Worm (Caenorhabditis elegans) whole organism, young adult: Measurements from ENCODE around the gene svh-2.

Experiments
- B0261.1 ChIP-seq: sonication (generic microtip); optimal IDR thresholded peaks from 2 replicates; lab custom pipeline; 2016; ENCODE audit warnings: mild to moderate bottlenecking, missing genetic modification characterization, moderate library complexity, missing compliant biosample characterization
- C17E4.6 ChIP-seq: fragments of 200-800 bp; sonication (Bioruptor generic); IDR thresholded peaks from 2 replicates; pipeline ENCODE4 v1.3.6; 2022; ENCODE audit warnings: missing genetic modification reagents, missing genetic modification characterization, missing compliant biosample characterization
- D2030.7 ChIP-seq: fragments of 200-800 bp; sonication (Bioruptor generic); IDR thresholded peaks from 2 replicates; pipeline ENCODE4 v1.3.6; 2022; ENCODE audit warnings: missing genetic modification reagents, missing genetic modification characterization, missing compliant biosample characterization
- F39B2.1 ChIP-seq: fragments of 200-800 bp; sonication (Bioruptor generic); IDR thresholded peaks from 2 replicates; pipeline ENCODE4 v1.3.6; 2022; ENCODE audit warnings: missing genetic modification reagents, missing genetic modification characterization, missing compliant biosample characterization
- F55B11.4 ChIP-seq: sonication (generic microtip); optimal IDR thresholded peaks from 2 replicates; lab custom pipeline; 2016; ENCODE audit warnings: missing compliant biosample characterization, missing genetic modification characterization, borderline replicate concordance; ENCODE audit not compliant: insufficient read depth
- K11D2.4 ChIP-seq: fragments of 200-800 bp; sonication (Bioruptor generic); IDR thresholded peaks from 2 replicates; pipeline ENCODE4 v1.3.6; 2022; ENCODE audit warnings: missing genetic modification reagents, missing genetic modification characterization, missing compliant biosample characterization
- T07F8.4 ChIP-seq: sonication (generic microtip); optimal IDR thresholded peaks from 2 replicates; lab custom pipeline; 2016; ENCODE audit warnings: mild to moderate bottlenecking, missing genetic modification characterization, moderate library complexity, missing compliant biosample characterization
- Y53F4B.3 ChIP-seq: fragments of 200-800 bp; sonication (Bioruptor generic); IDR thresholded peaks from 2 replicates; pipeline ENCODE4 v1.3.6; 2022; ENCODE audit warnings: missing genetic modification reagents, missing genetic modification characterization, missing compliant biosample characterization
- aptf-2 ChIP-seq: fragments of 200-800 bp; sonication (Bioruptor generic); conservative IDR thresholded peaks from 2 replicates; pipeline ENCODE4 v1.3.6; 2022; ENCODE audit warnings: missing genetic modification reagents, missing genetic modification characterization, missing compliant biosample characterization
- atf-7 ChIP-seq: sonication (generic microtip); optimal IDR thresholded peaks from 2 replicates; lab custom pipeline; 2017; ENCODE audit warnings: mild to moderate bottlenecking, missing genetic modification characterization, missing compliant biosample characterization
- bed-1 ChIP-seq: fragments of 200-800 bp; sonication (Bioruptor generic); IDR thresholded peaks from 2 replicates; pipeline ENCODE4 v1.3.6; 2022; ENCODE audit warnings: missing genetic modification reagents, missing genetic modification characterization, missing compliant biosample characterization
- cebp-2 ChIP-seq: fragments of 200-800 bp; sonication (Bioruptor generic); IDR thresholded peaks from 2 replicates; pipeline ENCODE4 v1.3.6; 2022; ENCODE audit warnings: missing genetic modification characterization, missing compliant biosample characterization
- ceh-100 ChIP-seq: fragments of 200-800 bp; sonication (Bioruptor generic); IDR thresholded peaks from 2 replicates; pipeline ENCODE4 v1.3.6; 2022; ENCODE audit warnings: missing genetic modification reagents, missing genetic modification characterization, missing compliant biosample characterization
- ceh-40 ChIP-seq: fragments of 200-800 bp; sonication (Bioruptor generic); IDR thresholded peaks from 2 replicates; pipeline ENCODE4 v1.3.6; 2022; ENCODE audit warnings: missing genetic modification characterization, missing compliant biosample characterization
- ceh-79 ChIP-seq: sonication (generic microtip); optimal IDR thresholded peaks from 2 replicates; lab custom pipeline; 2017; ENCODE audit warnings: mild to moderate bottlenecking, missing genetic modification characterization, missing compliant biosample characterization
- ets-4 ChIP-seq: fragments of 200-800 bp; sonication (Bioruptor generic); optimal IDR thresholded peaks from 2 replicates; lab custom pipeline; 2018; ENCODE audit warnings: mild to moderate bottlenecking, missing genetic modification characterization, missing compliant biosample characterization
- hlh-12 ChIP-seq: sonication (generic microtip); optimal IDR thresholded peaks from 2 replicates; lab custom pipeline; 2016; ENCODE audit warnings: missing genetic modification characterization, missing compliant biosample characterization
- hmg-1.2 ChIP-seq: fragments of 200-800 bp; sonication (Bioruptor generic); IDR thresholded peaks from 2 replicates; pipeline ENCODE4 v1.3.6; 2022; ENCODE audit warnings: missing genetic modification reagents, missing genetic modification characterization, missing compliant biosample characterization
- hsf-1 ChIP-seq: fragments of 200-800 bp; sonication (Bioruptor generic); IDR thresholded peaks from 2 replicates; pipeline ENCODE4 v1.3.6; 2022; ENCODE audit warnings: missing genetic modification reagents, missing genetic modification characterization, missing compliant biosample characterization
- let-526 ChIP-seq: fragments of 200-800 bp; sonication (Bioruptor generic); IDR thresholded peaks from 2 replicates; pipeline ENCODE4 v1.3.6; 2022; ENCODE audit warnings: missing genetic modification reagents, missing genetic modification characterization, missing compliant biosample characterization
- lin-26 ChIP-seq: fragments of 200-800 bp; sonication (Bioruptor generic); IDR thresholded peaks from 2 replicates; pipeline ENCODE4 v1.3.6; 2022; ENCODE audit warnings: missing genetic modification reagents, missing genetic modification characterization, missing compliant biosample characterization
- madf-10 ChIP-seq: sonication (generic microtip); optimal IDR thresholded peaks from 2 replicates; lab custom pipeline; 2016; ENCODE audit warnings: mild to moderate bottlenecking, missing genetic modification characterization, missing compliant biosample characterization
- nfya-2 ChIP-seq: fragments of 200-800 bp; sonication (Bioruptor generic); IDR thresholded peaks from 2 replicates; pipeline ENCODE4 v1.3.6; 2022; ENCODE audit warnings: missing genetic modification reagents, missing genetic modification characterization, missing compliant biosample characterization
- nhr-120 ChIP-seq: fragments of 200-800 bp; sonication (Bioruptor generic); IDR thresholded peaks from 2 replicates; pipeline ENCODE4 v1.3.6; 2022; ENCODE audit warnings: missing genetic modification characterization, missing compliant biosample characterization
- nhr-80 ChIP-seq: sonication (generic microtip); optimal IDR thresholded peaks from 2 replicates; lab custom pipeline; 2016; ENCODE audit warnings: missing genetic modification characterization, missing compliant biosample characterization
- nhr-90 ChIP-seq: sonication (generic microtip); optimal IDR thresholded peaks from 2 replicates; lab custom pipeline; 2016; ENCODE audit warnings: missing genotype, mild to moderate bottlenecking, missing genetic modification characterization, missing compliant biosample characterization
- pbrm-1 ChIP-seq: fragments of 200-800 bp; sonication (Bioruptor generic); IDR thresholded peaks from 2 replicates; pipeline ENCODE4 v1.3.6; 2022; ENCODE audit warnings: missing genetic modification reagents, missing genetic modification characterization, missing compliant biosample characterization
- rpc-1 ChIP-seq, 2 experiments: fragments of 150-350 bp in 1 of 2; sonication (generic microtip) in 1 of 2; optimal IDR thresholded peaks; 2 replicates each; lab custom pipeline; 2014 to 2018; ENCODE audit warnings: missing biosample characterization in 1 of 2, missing genetic modification characterization in 1 of 2, missing genetic modification reagents in 1 of 2, missing genotype in 1 of 2
- sdz-38 ChIP-seq: sonication (generic microtip); optimal IDR thresholded peaks from 2 replicates; lab custom pipeline; 2016; ENCODE audit warnings: missing genotype, missing genetic modification characterization, missing compliant biosample characterization
- snpc-4 ChIP-seq, 5 experiments: fragments of 150-350 bp in 1 of 5; sonication (generic microtip) in 4 of 5; optimal IDR thresholded peaks; 2 replicates each; lab custom pipeline; 2014 to 2018; ENCODE audit warnings: missing genetic modification characterization in 5 of 5, missing biosample characterization in 3 of 5, antibody characterized with exemption in 2 of 5, mild to moderate bottlenecking in 2 of 5, missing compliant biosample characterization in 2 of 5, missing genotype in 2 of 5, moderate library complexity in 2 of 5, missing genetic modification reagents in 1 of 5
- tbp1 ChIP-seq: fragments of 200-800 bp; sonication (Bioruptor generic); optimal IDR thresholded peaks from 2 replicates; lab custom pipeline; 2018; ENCODE audit warnings: mild to moderate bottlenecking, missing genetic modification characterization, missing compliant biosample characterization
- ztf-22 ChIP-seq: fragments of 200-800 bp; sonication (Bioruptor generic); optimal IDR thresholded peaks from 2 replicates; lab custom pipeline; 2018; ENCODE audit warnings: mild to moderate bottlenecking, missing genetic modification characterization, moderate library complexity, missing compliant biosample characterization
- ztf-25 ChIP-seq: fragments of 200-800 bp; sonication (Bioruptor generic); IDR thresholded peaks from 2 replicates; pipeline ENCODE4 v1.3.6; 2022; ENCODE audit warnings: missing genetic modification reagents, missing genetic modification characterization, missing compliant biosample characterization

The svh-2 gene

ce11 chrX:6601155-6601554, 48.1 kb downstream of the svh-2 start:
- peak; percentile 29 for TF ChIP-seq tbp1 (GFP tag; lab: Kevin White, UChicago)
- 0 out of 2 replicates have a peak, but pooled peaks have one; percentile 42 for TF ChIP-seq ztf-25 (GFP tag; lab: Robert Waterston, UW)
- peak; percentile 73 for TF ChIP-seq lin-26 (GFP tag; lab: Robert Waterston, UW)
- TF ChIP-seq B0261.1, result peak; percentile 34
- TF ChIP-seq hmg-1.2 (GFP tag; lab: Robert Waterston, UW), result peak; percentile 35; the same call in 1 of the 2 replicates
- 0 out of 2 replicates have a peak, but pooled peaks have one; percentile 35 for TF ChIP-seq pbrm-1 (GFP tag; lab: Robert Waterston, UW)
- TF ChIP-seq D2030.7 (GFP tag; lab: Robert Waterston, UW), result peak; percentile 55; the same call in 1 of the 2 replicates

ce11 chrX:6601967-6602366, 48.9 kb downstream of the svh-2 start:
- TF ChIP-seq nhr-120 (GFP tag; lab: Robert Waterston, UW), result no peak
- no peak for TF ChIP-seq C17E4.6 (GFP tag; lab: Robert Waterston, UW)
- TF ChIP-seq nfya-2 (GFP tag; lab: Robert Waterston, UW), result no peak
- no peak for TF ChIP-seq bed-1 (GFP tag; lab: Robert Waterston, UW)
- TF ChIP-seq let-526 (GFP tag; lab: Robert Waterston, UW), result no peak
- no peak for TF ChIP-seq tbp1 (GFP tag; lab: Kevin White, UChicago)
- no peak for TF ChIP-seq ets-4 (GFP tag; lab: Kevin White, UChicago)
- no peak for TF ChIP-seq madf-10 (tag; lab: Kevin White, UChicago)
- no peak for TF ChIP-seq hsf-1 (GFP tag; lab: Robert Waterston, UW)

- TF ChIP-seq aptf-2 (GFP tag; lab: Robert Waterston, UW) (no peak), T07F8.4 (tag; lab: Kevin White, UChicago) (no peak), K11D2.4 (GFP tag; lab: Robert Waterston, UW) (no peak), Y53F4B.3 (no peak), cebp-2 (no peak), nhr-90 (no peak), F55B11.4 (tag; lab: Kevin White, UChicago) (no peak), sdz-38 (tag; lab: Kevin White, UChicago) (no peak), ceh-100 (GFP tag; lab: Robert Waterston, UW) (no peak), rpc-1 (optimal IDR thresholded peaks at IDR 0.05; lab: Kevin White, UChicago) (no peak), rpc-1 (tag; optimal IDR thresholded peaks at IDR 0.05; lab: Kevin White, UChicago) (no peak), ztf-22 (no peak), C17E4.6 (GFP tag; lab: Robert Waterston, UW) (no peak), ceh-40 (GFP tag; lab: Robert Waterston, UW) (no peak), F39B2.1 (GFP tag; lab: Robert Waterston, UW) (no peak), ceh-79 (tag; lab: Kevin White, UChicago) (no peak), D2030.7 (GFP tag; lab: Robert Waterston, UW) (no peak), atf-7 (no peak)
Observed at ce11 chrX:6603098-6603497, 50.0 kb downstream of the svh-2 start, which contains the start of gene F23G4.1. F23G4.1 (minus strand) TSS chrX:6603198.

ce11 chrX:6606991-6607390, 53.9 kb downstream of the svh-2 start, which contains the start of gene cpr-6:
cpr-6 (plus strand) TSS chrX:6607207.
- peak; percentile 76 for TF ChIP-seq nhr-80 (tag; lab: Kevin White, UChicago)
- no peak for TF ChIP-seq snpc-4 (GFP tag; optimal IDR thresholded peaks at IDR 0.05; lab: Kevin White, UChicago)
- TF ChIP-seq snpc-4 (tag; optimal IDR thresholded peaks at IDR 0.05; lab: Kevin White, UChicago), result peak in 2 of 4 experiments; percentile 1 to 71
- no peak for TF ChIP-seq hlh-12 (tag; lab: Kevin White, UChicago)
- TF ChIP-seq ztf-22, result peak; percentile 69
- peak; percentile 47 for TF ChIP-seq tbp1 (GFP tag; lab: Kevin White, UChicago)
